Worm (Caenorhabditis elegans) whole organism, L4 larva: ENCODE measurements around the gene C37C3.18.

Experiments
- F26F4.8 ChIP-seq: fragments of 200-800 bp; sonication (Bioruptor generic); conservative IDR thresholded peaks from 2 replicates; pipeline ENCODE4 v1.3.6; 2022; ENCODE audit warnings: missing genetic modification characterization, missing compliant biosample characterization
- Y105C5A.15 ChIP-seq: fragments of 200-800 bp; sonication (Bioruptor generic); IDR thresholded peaks from 2 replicates; pipeline ENCODE4 v1.3.6; 2022; ENCODE audit warnings: missing genetic modification characterization, missing compliant biosample characterization
- attf-4 ChIP-seq: sonication (generic microtip); optimal IDR thresholded peaks from 3 replicates; lab custom pipeline; 2017; ENCODE audit warnings: missing biosample characterization, missing genetic modification characterization
- cey-2 ChIP-seq: sonication (generic microtip); optimal IDR thresholded peaks from 3 replicates; lab custom pipeline; 2017; ENCODE audit warnings: missing genetic modification characterization, mild to moderate bottlenecking, missing compliant biosample characterization, antibody characterized with exemption, borderline replicate concordance; ENCODE audit not compliant: insufficient read depth
- ctbp-1 ChIP-seq: fragments of 200-800 bp; sonication (Bioruptor generic); IDR thresholded peaks from 2 replicates; pipeline ENCODE4 v1.3.6; 2022; ENCODE audit warnings: missing genetic modification reagents, missing genetic modification characterization, missing compliant biosample characterization
- daf-16 ChIP-seq, 3 experiments: sonication (generic microtip); optimal IDR thresholded peaks; 2 replicates each; lab custom pipeline; 2016 to 2017; ENCODE audit warnings: missing genetic modification characterization in 3 of 3, missing genetic modification reagents in 3 of 3, mild to moderate bottlenecking in 2 of 3, missing compliant biosample characterization in 2 of 3, missing biosample characterization in 1 of 3, moderate library complexity in 1 of 3
- dmd-8 ChIP-seq: fragments of 200-800 bp; sonication (Bioruptor generic); IDR thresholded peaks from 2 replicates; pipeline ENCODE4 v1.3.6; 2022; ENCODE audit warnings: missing genetic modification characterization, missing compliant biosample characterization
- dve-1 ChIP-seq: sonication (generic microtip); optimal IDR thresholded peaks from 2 replicates; lab custom pipeline; 2017; ENCODE audit warnings: antibody characterized with exemption, mild to moderate bottlenecking, missing genetic modification characterization, missing compliant biosample characterization; ENCODE audit not compliant: insufficient read depth
- fkh-10 ChIP-seq: fragments of 150-350 bp; optimal IDR thresholded peaks from 2 replicates; lab custom pipeline; 2014; ENCODE audit warnings: missing biosample characterization, missing genetic modification reagents, missing genetic modification characterization
- hif-1 ChIP-seq, 2 experiments: sonication (generic microtip); optimal IDR thresholded peaks; 2 replicates each; lab custom pipeline; 2016 to 2017; ENCODE audit warnings: missing compliant biosample characterization in 2 of 2, missing genetic modification characterization in 2 of 2, missing genetic modification reagents in 2 of 2, missing genotype in 2 of 2, mild to moderate bottlenecking in 1 of 2
- hlh-30 ChIP-seq: sonication (generic microtip); optimal IDR thresholded peaks from 2 replicates; lab custom pipeline; 2017; ENCODE audit warnings: antibody characterized with exemption, mild to moderate bottlenecking, missing genetic modification characterization, missing compliant biosample characterization; ENCODE audit not compliant: insufficient read depth
- jun-1 ChIP-seq: fragments of 150-350 bp; optimal IDR thresholded peaks from 2 replicates; lab custom pipeline; 2014; ENCODE audit warnings: missing biosample characterization, missing genetic modification reagents, missing genetic modification characterization
- lin-1 ChIP-seq: fragments of 200-800 bp; sonication (Bioruptor generic); IDR thresholded peaks from 2 replicates; pipeline ENCODE4 v1.3.6; 2022; ENCODE audit warnings: missing genetic modification reagents, missing genetic modification characterization, missing compliant biosample characterization
- lin-38 ChIP-seq: fragments of 200-800 bp; sonication (Bioruptor generic); IDR thresholded peaks from 2 replicates; pipeline ENCODE4 v1.3.6; 2022; ENCODE audit warnings: missing genetic modification reagents, missing genetic modification characterization, missing compliant biosample characterization
- lin-39 ChIP-seq: fragments of 150-350 bp; optimal IDR thresholded peaks from 2 replicates; lab custom pipeline; 2014; ENCODE audit warnings: missing biosample characterization, missing genetic modification reagents, missing genetic modification characterization
- lsy-2 ChIP-seq, 2 experiments: fragments of 150-350 bp in 1 of 2; sonication (generic microtip) in 1 of 2; optimal IDR thresholded peaks; 2 replicates each; lab custom pipeline; 2014 to 2017; ENCODE audit warnings: missing biosample characterization in 2 of 2, missing genetic modification characterization in 2 of 2
- madf-9 ChIP-seq: fragments of 200-800 bp; sonication (Bioruptor generic); conservative IDR thresholded peaks from 2 replicates; pipeline ENCODE4 v1.3.6; 2022; ENCODE audit warnings: missing genetic modification reagents, missing genetic modification characterization, missing compliant biosample characterization
- mep-1 ChIP-seq: fragments of 150-350 bp; sonication (generic microtip); optimal IDR thresholded peaks from 3 replicates; lab custom pipeline; 2014; ENCODE audit warnings: missing biosample characterization, missing genetic modification characterization
- mes-2 ChIP-seq: sonication (generic microtip); optimal IDR thresholded peaks from 2 replicates; lab custom pipeline; 2016; ENCODE audit warnings: missing genotype, mild to moderate bottlenecking, missing genetic modification characterization, missing compliant biosample characterization; ENCODE audit not compliant: poor library complexity, severe bottlenecking
- nhr-102 ChIP-seq: sonication (generic microtip); optimal IDR thresholded peaks from 2 replicates; lab custom pipeline; 2016; ENCODE audit warnings: mild to moderate bottlenecking, missing genetic modification characterization, moderate library complexity, missing compliant biosample characterization
- nhr-28 ChIP-seq: fragments of 150-350 bp; optimal IDR thresholded peaks from 2 replicates; lab custom pipeline; 2014; ENCODE audit warnings: missing biosample characterization, missing genetic modification characterization
- nhr-48 ChIP-seq: sonication (generic microtip); optimal IDR thresholded peaks from 2 replicates; lab custom pipeline; 2016; ENCODE audit warnings: mild to moderate bottlenecking, missing genetic modification characterization, missing compliant biosample characterization
- nhr-76 ChIP-seq: fragments of 150-350 bp; optimal IDR thresholded peaks from 2 replicates; lab custom pipeline; 2014; ENCODE audit warnings: missing biosample characterization, missing genetic modification characterization
- pqm-1 ChIP-seq: sonication (generic microtip); optimal IDR thresholded peaks from 2 replicates; lab custom pipeline; 2017; ENCODE audit warnings: missing biosample characterization, missing genetic modification characterization
- saeg-2 ChIP-seq: fragments of 200-800 bp; sonication (Bioruptor generic); IDR thresholded peaks from 2 replicates; pipeline ENCODE4 v1.3.6; 2022; ENCODE audit warnings: missing genetic modification reagents, missing genetic modification characterization, missing compliant biosample characterization
- sdz-12 ChIP-seq: fragments of 200-800 bp; sonication (Bioruptor generic); optimal IDR thresholded peaks from 2 replicates; lab custom pipeline; 2018; ENCODE audit warnings: mild to moderate bottlenecking, missing genetic modification characterization, missing compliant biosample characterization
- set-16 ChIP-seq: fragments of 200-800 bp; sonication (Bioruptor generic); IDR thresholded peaks from 2 replicates; pipeline ENCODE4 v1.3.6; 2022; ENCODE audit warnings: missing genetic modification reagents, missing genetic modification characterization, missing compliant biosample characterization
- snpc-1.2 ChIP-seq: fragments of 200-800 bp; sonication (Bioruptor generic); IDR thresholded peaks from 2 replicates; pipeline ENCODE4 v1.3.6; 2022; ENCODE audit warnings: missing genetic modification reagents, missing genetic modification characterization, missing compliant biosample characterization
- spr-1 ChIP-seq: sonication (generic microtip); optimal IDR thresholded peaks from 2 replicates; lab custom pipeline; 2016; ENCODE audit warnings: mild to moderate bottlenecking, missing genetic modification characterization, missing compliant biosample characterization
- unc-130 ChIP-seq: sonication (generic microtip); optimal IDR thresholded peaks from 2 replicates; lab custom pipeline; 2016; ENCODE audit warnings: missing genetic modification reagents, missing genetic modification characterization, missing compliant biosample characterization
- unc-39 ChIP-seq: sonication (generic microtip); optimal IDR thresholded peaks from 2 replicates; lab custom pipeline; 2017; ENCODE audit warnings: missing biosample characterization, missing genetic modification characterization
- unc-62 ChIP-seq, 3 experiments: fragments of 150-350 bp in 1 of 3; sonication (generic microtip); optimal IDR thresholded peaks in 2 of 3; peaks in 1 of 3; 1 replicate in 1 of 3; 2 replicates in 2 of 3; lab custom pipeline; 2014 to 2017; ENCODE audit warnings: missing biosample characterization in 3 of 3, missing genetic modification characterization in 3 of 3, missing genetic modification reagents in 3 of 3, missing genotype in 1 of 3
- vab-7 ChIP-seq: fragments of 200-800 bp; sonication (Bioruptor generic); IDR thresholded peaks from 2 replicates; pipeline ENCODE4 v1.3.6; 2022; ENCODE audit warnings: missing genetic modification reagents, missing genetic modification characterization, missing compliant biosample characterization
- zfp-2 ChIP-seq: sonication (generic microtip); optimal IDR thresholded peaks from 2 replicates; lab custom pipeline; 2016; ENCODE audit warnings: mild to moderate bottlenecking, missing genetic modification characterization, missing compliant biosample characterization
- zfp-3 ChIP-seq: fragments of 200-800 bp; sonication (Bioruptor generic); conservative IDR thresholded peaks from 2 replicates; pipeline ENCODE4 v1.3.6; 2022; ENCODE audit warnings: missing genetic modification reagents, missing genetic modification characterization, missing compliant biosample characterization
- ztf-7 ChIP-seq: fragments of 150-350 bp; optimal IDR thresholded peaks from 2 replicates; lab custom pipeline; 2014; ENCODE audit warnings: missing biosample characterization, missing genetic modification characterization

The C37C3.18 gene

ce11 chrV:7876881-7877475 is 22.2 kb downstream of the C37C3.18 start, which contains the start of gene F40A3.3:
Gene F40A3.3 (plus strand): TSS chrV:7877444.
- TF ChIP-seq zfp-2 (tag; lab: Kevin White, UChicago) (no peak), nhr-48 (tag; lab: Kevin White, UChicago) (no peak), jun-1 (tag; lab: Kevin White, UChicago) (no peak), lin-38 (GFP tag; lab: Robert Waterston, UW) (no peak), mep-1 (tag; lab: Kevin White, UChicago) (peak; percentile 4), unc-62 (GFP tag; optimal IDR thresholded peaks at IDR 0.05 in 1 of 2; lab: Kevin White, UChicago) (peak in 1 of 2 experiments; percentile 2), unc-62 (tag; optimal IDR thresholded peaks at IDR 0.05; lab: Kevin White, UChicago) (no peak), spr-1 (no peak), mes-2 (tag; lab: Kevin White, UChicago) (no peak), dve-1 (tag; lab: Kevin White, UChicago) (no peak), unc-39 (tag; lab: Kevin White, UChicago) (no peak), sdz-12 (no peak), lsy-2 (tag; optimal IDR thresholded peaks at IDR 0.05; lab: Kevin White, UChicago) (peak in 1 of 2 experiments; percentile 24), zfp-3 (GFP tag; lab: Robert Waterston, UW) (no peak), hlh-30 (tag; lab: Kevin White, UChicago) (no peak), fkh-10 (GFP tag; lab: Kevin White, UChicago) (no peak), saeg-2 (GFP tag; lab: Robert Waterston, UW) (no peak), vab-7 (GFP tag; lab: Robert Waterston, UW) (no peak), nhr-102 (tag; lab: Kevin White, UChicago) (no peak), daf-16 (GFP tag; optimal IDR thresholded peaks at IDR 0.05; lab: Kevin White, UChicago) (no peak), daf-16 (tag; optimal IDR thresholded peaks at IDR 0.05; lab: Kevin White, UChicago) (peak; percentile 90), hif-1 (tag; optimal IDR thresholded peaks at IDR 0.05; lab: Kevin White, UChicago) (no peak), Y105C5A.15 (GFP tag; lab: Robert Waterston, UW) (no peak), cey-2 (tag; lab: Kevin White, UChicago) (no peak), ztf-7 (tag; lab: Kevin White, UChicago) (no peak), madf-9 (no peak), pqm-1 (tag; lab: Kevin White, UChicago) (no peak), attf-4 (tag; lab: Kevin White, UChicago) (no peak), lin-39 (tag; lab: Kevin White, UChicago) (no peak), unc-130 (GFP tag; lab: Kevin White, UChicago) (no peak), dmd-8 (GFP tag; lab: Robert Waterston, UW) (no peak), ctbp-1 (GFP tag; lab: Robert Waterston, UW) (no peak), nhr-28 (tag; lab: Kevin White, UChicago) (peak; percentile 15), lin-1 (GFP tag; lab: Robert Waterston, UW) (no peak)

ce11 chrV:7878411-7878964 is 23.7 kb downstream of the C37C3.18 start, which contains the start of gene F40A3.2:
Gene F40A3.2 (plus strand): TSS chrV:7878914.
- TF ChIP-seq F26F4.8 (no peak), set-16 (GFP tag; lab: Robert Waterston, UW) (no peak), lsy-2 (tag; optimal IDR thresholded peaks at IDR 0.05; lab: Kevin White, UChicago) (no peak), nhr-76 (tag; lab: Kevin White, UChicago) (no peak), mep-1 (tag; lab: Kevin White, UChicago) (no peak), snpc-1.2 (GFP tag; lab: Robert Waterston, UW) (no peak)
